Worm (Caenorhabditis elegans): ENCODE results near the gene ZK418.10.

DNA sequence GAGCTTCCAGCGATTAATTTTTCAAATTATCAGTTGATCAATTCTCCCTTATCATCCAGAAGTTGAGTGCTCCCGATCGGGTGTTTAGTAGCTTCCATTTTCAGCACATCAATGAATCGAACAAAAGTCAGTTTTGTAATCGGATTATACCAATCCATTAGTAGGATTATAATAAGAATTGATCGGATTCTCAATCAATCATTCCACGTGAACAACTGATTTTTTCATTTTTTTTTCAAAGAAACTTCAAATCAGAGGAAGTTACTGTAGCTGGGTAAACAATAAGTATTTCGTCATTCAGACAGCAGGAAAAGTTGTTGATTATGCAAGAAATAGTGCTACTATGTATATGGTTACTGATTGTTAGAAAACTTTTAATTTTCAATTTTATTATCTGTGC, 16.4 kb upstream of the ZK418.10 start:
- TF ChIP-seq elt-3 (tag; optimal IDR thresholded peaks at IDR 0.05) (no peak), tbx-2 (tag; optimal IDR thresholded peaks at IDR 0.05) (no peak), sox-4 (tag; optimal IDR thresholded peaks at IDR 0.05) (no peak), nhr-237 (tag; optimal IDR thresholded peaks at IDR 0.05) (no peak), nhr-12 (tag; optimal IDR thresholded peaks at IDR 0.05) (no peak), xbp-1 (tag; optimal IDR thresholded peaks at IDR 0.05) (no peak), snpc-4 (tag; optimal IDR thresholded peaks at IDR 0.05) (no peak), ztf-4 (tag; optimal IDR thresholded peaks at IDR 0.05) (no peak), ces-1 (GFP tag; optimal IDR thresholded peaks at IDR 0.05) (no peak), C16A3.4 (tag; optimal IDR thresholded peaks at IDR 0.05) (no peak)
